Fruit fly (Drosophila melanogaster) whole organism, wandering third instar larva: ENCODE data around the gene CG3817.

Experiments
- CrebA ChIP-seq: fragments of 200-800 bp; sonication (Bioruptor generic); optimal IDR thresholded peaks from 2 replicates; lab custom pipeline; 2016; ENCODE audit warnings: missing biosample characterization, mild to moderate bottlenecking, missing genetic modification characterization, borderline replicate concordance
- Dfd ChIP-seq: fragments of >200 bp; optimal IDR thresholded peaks from 2 replicates; lab custom pipeline; 2017; ENCODE audit warnings: missing biosample characterization, missing genetic modification characterization
- N ChIP-seq: fragments of >200 bp; optimal IDR thresholded peaks from 2 replicates; lab custom pipeline; 2018; ENCODE audit warnings: missing biosample characterization, missing external identifiers, missing genetic modification characterization
- OdsH ChIP-seq: fragments of 200-800 bp; sonication (Bioruptor generic); optimal IDR thresholded peaks from 2 replicates; lab custom pipeline; 2016; ENCODE audit warnings: missing biosample characterization, mild to moderate bottlenecking, missing genetic modification characterization
- ey ChIP-seq: fragments of 200-800 bp; sonication (Bioruptor generic); optimal IDR thresholded peaks from 2 replicates; lab custom pipeline; 2016; ENCODE audit warnings: missing biosample characterization, missing genetic modification characterization
- h ChIP-seq: fragments of 200-800 bp; sonication (Bioruptor generic); optimal IDR thresholded peaks from 3 replicates; lab custom pipeline; 2016; ENCODE audit warnings: missing biosample characterization, mild to moderate bottlenecking, missing genetic modification characterization
- pan ChIP-seq: fragments of >200 bp; optimal IDR thresholded peaks from 2 replicates; lab custom pipeline; 2017
- psq ChIP-seq: fragments of 200-800 bp; sonication (Bioruptor generic); optimal IDR thresholded peaks from 3 replicates; lab custom pipeline; 2017; ENCODE audit warnings: missing biosample characterization, mild to moderate bottlenecking, missing genetic modification characterization, moderate library complexity
- woc ChIP-seq: sonication (Bioruptor generic); optimal IDR thresholded peaks from 2 replicates; lab custom pipeline; 2016; ENCODE audit warnings: missing biosample characterization, mild to moderate bottlenecking, missing genetic modification characterization

- peak; percentile 69 for TF ChIP-seq psq
- no peak for TF ChIP-seq N (GFP tag; lab: Kevin White, UChicago)
- no peak for TF ChIP-seq Dfd
- no peak for TF ChIP-seq OdsH (GFP tag; lab: Kevin White, UChicago)
- TF ChIP-seq ey: no peak
- TF ChIP-seq pan (lab: Kevin White, UChicago): no peak
- TF ChIP-seq h (GFP tag; lab: Kevin White, UChicago): no peak
- TF ChIP-seq CrebA: no peak
- TF ChIP-seq woc (GFP tag; lab: Kevin White, UChicago): no peak
Observed at dm6 chr3R:14879207-14879863, 19.2 kb upstream of the CG3817 start, which contains the start of gene CG3631.
